Fruit fly (Drosophila melanogaster) whole organism, embryonic: ENCODE results near the gene CG5665.

Source experiments
- Bgb ChIP-seq: fragments of 200-800 bp; sonication (Bioruptor generic); IDR thresholded peaks from 2 replicates; pipeline ENCODE4 v1.3.6; 2022; ENCODE audit warnings: missing biosample characterization, missing genetic modification characterization; ENCODE audit not compliant: partially characterized antibody
- Bteb2 ChIP-seq: fragments of 200-800 bp; sonication (Bioruptor generic); optimal IDR thresholded peaks from 2 replicates; lab custom pipeline; 2016; ENCODE audit warnings: missing biosample characterization, missing genetic modification characterization
- CG10147 ChIP-seq: fragments of 200-800 bp; sonication (Bioruptor generic); optimal IDR thresholded peaks from 2 replicates; lab custom pipeline; 2019; ENCODE audit warnings: missing biosample characterization, mild to moderate bottlenecking, missing genetic modification characterization, moderate library complexity
- CG10274 ChIP-seq: fragments of 200-800 bp; sonication (Bioruptor generic); optimal IDR thresholded peaks from 3 replicates; lab custom pipeline; 2017; ENCODE audit warnings: missing biosample characterization, mild to moderate bottlenecking, missing genetic modification characterization
- CG11695 ChIP-seq: fragments of 200-800 bp; sonication (Bioruptor generic); IDR thresholded peaks from 3 replicates; pipeline ENCODE4 v1.3.6; 2022; ENCODE audit warnings: missing biosample characterization, missing genetic modification characterization
- CG12659 ChIP-seq: fragments of 200-800 bp; sonication (Bioruptor generic); optimal IDR thresholded peaks from 3 replicates; lab custom pipeline; 2017; ENCODE audit warnings: mild to moderate bottlenecking, missing biosample characterization, missing genetic modification reagents, missing genetic modification characterization
- CG12942 ChIP-seq: fragments of 200-800 bp; sonication (Bioruptor generic); optimal IDR thresholded peaks from 3 replicates; lab custom pipeline; 2016; ENCODE audit warnings: missing biosample characterization, missing genetic modification characterization
- CG13296 ChIP-seq: fragments of 200-800 bp; sonication (Bioruptor generic); optimal IDR thresholded peaks from 3 replicates; lab custom pipeline; 2018; ENCODE audit warnings: missing biosample characterization, mild to moderate bottlenecking, missing genetic modification characterization
- CG1792 ChIP-seq: fragments of 200-800 bp; sonication (Bioruptor generic); optimal IDR thresholded peaks from 2 replicates; lab custom pipeline; 2016; ENCODE audit warnings: missing biosample characterization, missing genetic modification characterization
- CG2129 ChIP-seq: fragments of 200-800 bp; sonication (Bioruptor generic); IDR thresholded peaks from 2 replicates; pipeline ENCODE4 v1.3.6; 2022; ENCODE audit warnings: missing biosample characterization, missing genetic modification characterization; ENCODE audit not compliant: partially characterized antibody
- CG32532 ChIP-seq: fragments of 200-800 bp; sonication (Bioruptor generic); IDR thresholded peaks from 2 replicates; pipeline ENCODE4 v1.3.6; 2022; ENCODE audit warnings: missing biosample characterization, missing genetic modification characterization
- CG32772 ChIP-seq: fragments of 200-800 bp; sonication (Bioruptor generic); IDR thresholded peaks from 2 replicates; pipeline ENCODE4 v1.3.6; 2022; ENCODE audit warnings: missing biosample characterization, missing genetic modification characterization
- CG3407 ChIP-seq: fragments of 200-800 bp; sonication (Bioruptor generic); optimal IDR thresholded peaks from 2 replicates; lab custom pipeline; 2018; ENCODE audit warnings: missing biosample characterization, mild to moderate bottlenecking, missing genetic modification characterization
- CG3838 ChIP-seq: fragments of 200-800 bp; sonication (Bioruptor generic); optimal IDR thresholded peaks from 3 replicates; lab custom pipeline; 2016; ENCODE audit warnings: missing biosample characterization, missing genetic modification characterization
- CG3847 ChIP-seq: fragments of 200-800 bp; sonication (Bioruptor generic); IDR thresholded peaks from 2 replicates; pipeline ENCODE4 v1.3.6; 2022; ENCODE audit warnings: missing biosample characterization, missing genetic modification characterization
- CG4328 ChIP-seq: fragments of 200-800 bp; sonication (Bioruptor generic); optimal IDR thresholded peaks from 3 replicates; lab custom pipeline; 2017; ENCODE audit warnings: missing biosample characterization, missing genetic modification reagents, missing genetic modification characterization
- CG6254 ChIP-seq: fragments of 200-800 bp; sonication (Bioruptor generic); optimal IDR thresholded peaks from 3 replicates; lab custom pipeline; 2017; ENCODE audit warnings: mild to moderate bottlenecking, missing biosample characterization, missing genetic modification reagents, missing genetic modification characterization
- CG6683 ChIP-seq: fragments of 200-800 bp; sonication (Bioruptor generic); optimal IDR thresholded peaks from 2 replicates; lab custom pipeline; 2017; ENCODE audit warnings: missing biosample characterization, mild to moderate bottlenecking, missing genetic modification characterization, missing genetic modification reagents
- CG8388 ChIP-seq: fragments of 200-800 bp; sonication (Bioruptor generic); optimal IDR thresholded peaks from 2 replicates; lab custom pipeline; 2019; ENCODE audit warnings: missing biosample characterization, mild to moderate bottlenecking, missing genetic modification characterization, moderate library complexity
- CG8478 ChIP-seq: fragments of >200 bp; optimal IDR thresholded peaks from 2 replicates; lab custom pipeline; 2018
- CG9437 ChIP-seq: fragments of 200-800 bp; sonication (Bioruptor generic); optimal IDR thresholded peaks from 2 replicates; lab custom pipeline; 2018; ENCODE audit warnings: missing biosample characterization, mild to moderate bottlenecking, missing genetic modification characterization
- CTCF ChIP-seq: fragments of 200-800 bp; sonication (Bioruptor generic); optimal IDR thresholded peaks from 2 replicates; lab custom pipeline; 2017; ENCODE audit warnings: missing biosample characterization, mild to moderate bottlenecking, missing genetic modification characterization, moderate library complexity
- D19A ChIP-seq: fragments of 200-800 bp; optimal IDR thresholded peaks from 3 replicates; lab custom pipeline; 2019; ENCODE audit warnings: missing biosample characterization, mild to moderate bottlenecking, missing genetic modification characterization, moderate library complexity
- D19B ChIP-seq: fragments of 200-800 bp; sonication (Bioruptor generic); optimal IDR thresholded peaks from 2 replicates; lab custom pipeline; 2017; ENCODE audit warnings: missing biosample characterization, mild to moderate bottlenecking, missing genetic modification characterization
- E2f1 ChIP-seq: fragments of 200-800 bp; sonication (Bioruptor generic); IDR thresholded peaks from 2 replicates; pipeline ENCODE4 v1.3.6; 2022; ENCODE audit warnings: missing biosample characterization, missing genetic modification characterization
- Fer3 ChIP-seq: fragments of 200-800 bp; sonication (Bioruptor generic); optimal IDR thresholded peaks from 2 replicates; lab custom pipeline; 2018; ENCODE audit warnings: missing biosample characterization, mild to moderate bottlenecking, missing genetic modification characterization, moderate library complexity
- H2.0 ChIP-seq: fragments of 200-800 bp; sonication (Bioruptor generic); IDR thresholded peaks from 2 replicates; pipeline ENCODE4 v1.3.6; 2022; ENCODE audit warnings: missing biosample characterization, missing genetic modification characterization
- HLH3B ChIP-seq: fragments of 200-800 bp; sonication (Bioruptor generic); IDR thresholded peaks from 2 replicates; pipeline ENCODE4 v1.3.6; 2022; ENCODE audit warnings: missing biosample characterization, missing genetic modification characterization
- Hr39 ChIP-seq: fragments of >200 bp; optimal IDR thresholded peaks from 2 replicates; lab custom pipeline; 2017
- Kr ChIP-seq: fragments of 200-800 bp; sonication (Bioruptor generic); optimal IDR thresholded peaks from 2 replicates; lab custom pipeline; 2017; ENCODE audit warnings: missing biosample characterization, mild to moderate bottlenecking, missing genetic modification characterization
- NC2α ChIP-seq: fragments of 200-800 bp; sonication (Bioruptor generic); optimal IDR thresholded peaks from 2 replicates; lab custom pipeline; 2016; ENCODE audit warnings: missing biosample characterization, missing genetic modification characterization
- Oli ChIP-seq: fragments of 200-800 bp; sonication (Bioruptor generic); optimal IDR thresholded peaks from 2 replicates; lab custom pipeline; 2018; ENCODE audit warnings: missing biosample characterization, mild to moderate bottlenecking, missing genetic modification characterization, moderate library complexity
- Optix ChIP-seq: fragments of 200-800 bp; sonication (Bioruptor generic); IDR thresholded peaks from 3 replicates; pipeline ENCODE4 v1.3.6; 2022; ENCODE audit warnings: missing biosample characterization, missing genetic modification characterization
- al ChIP-seq: fragments of 200-800 bp; sonication (Bioruptor generic); IDR thresholded peaks from 2 replicates; pipeline ENCODE4 v1.3.6; 2022; ENCODE audit warnings: missing biosample characterization, missing genetic modification characterization
- cas ChIP-seq: fragments of 200-800 bp; sonication (Bioruptor generic); IDR thresholded peaks from 2 replicates; pipeline ENCODE4 v1.3.6; 2022; ENCODE audit warnings: missing biosample characterization, missing genetic modification characterization
- cg ChIP-seq: fragments of 200-800 bp; sonication (Bioruptor generic); optimal IDR thresholded peaks from 3 replicates; lab custom pipeline; 2019; ENCODE audit warnings: missing biosample characterization, mild to moderate bottlenecking, missing genetic modification characterization, moderate library complexity
- crol ChIP-seq: fragments of 200-800 bp; sonication (Bioruptor generic); IDR thresholded peaks from 2 replicates; pipeline ENCODE4 v1.3.6; 2022; ENCODE audit warnings: missing biosample characterization, missing genetic modification characterization
- ems ChIP-seq: fragments of 200-800 bp; sonication (Bioruptor generic); optimal IDR thresholded peaks from 3 replicates; lab custom pipeline; 2016; ENCODE audit warnings: missing biosample characterization, missing genetic modification characterization
- eve ChIP-seq, 2 experiments: fragments of >200 bp; optimal IDR thresholded peaks; 2 replicates each; lab custom pipeline; 2017; ENCODE audit warnings: missing biosample characterization in 2 of 2, missing genetic modification characterization in 2 of 2
- ewg ChIP-seq: fragments of 200-800 bp; sonication (Bioruptor generic); optimal IDR thresholded peaks from 3 replicates; lab custom pipeline; 2017; ENCODE audit warnings: mild to moderate bottlenecking, missing biosample characterization, missing genetic modification reagents, missing genetic modification characterization
- eyg ChIP-seq: fragments of 200-800 bp; sonication (Bioruptor generic); optimal IDR thresholded peaks from 3 replicates; lab custom pipeline; 2016; ENCODE audit warnings: missing biosample characterization, missing genetic modification characterization
- fu2 ChIP-seq: fragments of 200-800 bp; sonication (Bioruptor generic); optimal IDR thresholded peaks from 2 replicates; lab custom pipeline; 2016; ENCODE audit warnings: missing biosample characterization, missing genetic modification characterization
- nerfin-1 ChIP-seq: fragments of 200-800 bp; sonication (Bioruptor generic); optimal IDR thresholded peaks from 3 replicates; lab custom pipeline; 2019; ENCODE audit warnings: missing biosample characterization, mild to moderate bottlenecking, missing genetic modification characterization, moderate library complexity
- nom ChIP-seq: fragments of 200-800 bp; sonication (Bioruptor generic); optimal IDR thresholded peaks from 2 replicates; lab custom pipeline; 2017; ENCODE audit warnings: missing biosample characterization, missing genetic modification characterization, mild to moderate bottlenecking, moderate library complexity, missing genetic modification reagents
- phol ChIP-seq: fragments of 200-800 bp; sonication (Bioruptor generic); optimal IDR thresholded peaks from 3 replicates; lab custom pipeline; 2018; ENCODE audit warnings: missing biosample characterization, mild to moderate bottlenecking, missing genetic modification characterization, moderate library complexity
- row ChIP-seq: fragments of 200-800 bp; sonication (Bioruptor generic); IDR thresholded peaks from 3 replicates; pipeline ENCODE4 v1.3.6; 2022; ENCODE audit warnings: missing biosample characterization, missing genetic modification characterization
- slbo ChIP-seq: fragments of 200-800 bp; sonication (Bioruptor generic); IDR thresholded peaks from 2 replicates; pipeline ENCODE4 v1.3.6; 2022; ENCODE audit warnings: missing biosample characterization, missing genetic modification characterization
- tx ChIP-seq: fragments of 200-800 bp; sonication (Bioruptor generic); optimal IDR thresholded peaks from 2 replicates; lab custom pipeline; 2016; ENCODE audit warnings: missing biosample characterization, missing genetic modification characterization
- wdn ChIP-seq: fragments of 200-800 bp; sonication (Bioruptor generic); IDR thresholded peaks from 2 replicates; pipeline ENCODE4 v1.3.6; 2022; ENCODE audit warnings: missing biosample characterization, missing genetic modification characterization
- zfh1 ChIP-seq: fragments of 200-800 bp; sonication (Bioruptor generic); IDR thresholded peaks from 3 replicates; pipeline ENCODE4 v1.3.6; 2022; ENCODE audit warnings: missing biosample characterization, missing genetic modification characterization

Gene CG5665

dm6 chr3L:20393357-20393756, 35.0 kb downstream of the CG5665 start, which contains the start of gene CG33969 (continued):
- TF ChIP-seq phol (no peak), CG9437 (GFP tag; lab: Kevin White, UChicago) (peak; percentile 58), Fer3 (tag; lab: Kevin White, UChicago) (no peak), E2f1 (GFP tag; lab: Robert Waterston, UW) (no peak), CG6254 (GFP tag; lab: Kevin White, UChicago) (no peak), cg (GFP tag; lab: Kevin White, UChicago) (no peak), Bteb2 (GFP tag; lab: Kevin White, UChicago) (no peak), slbo (GFP tag; lab: Robert Waterston, UW) (no peak), row (no peak)

dm6 chr3L:20395257-20395909, 37.1 kb downstream of the CG5665 start:
- TF ChIP-seq D19A (tag; lab: Kevin White, UChicago) (peak; percentile 63), CG3847 (GFP tag; lab: Robert Waterston, UW) (no peak), row (peak; percentile 78), HLH3B (GFP tag; lab: Robert Waterston, UW) (no peak), CG3838 (GFP tag; lab: Kevin White, UChicago) (no peak), CTCF (GFP tag; lab: Kevin White, UChicago) (peak; percentile 63), zfh1 (GFP tag; lab: Robert Waterston, UW) (no peak), Bgb (GFP tag; lab: Robert Waterston, UW) (no peak; the same call in 1 of the 2 replicates), crol (GFP tag; lab: Robert Waterston, UW) (no peak), CG11695 (GFP tag; lab: Robert Waterston, UW) (peak; percentile 46; the same call in 1 of the 3 replicates), CG4328 (GFP tag; lab: Kevin White, UChicago) (peak; percentile 34), CG3407 (GFP tag; lab: Kevin White, UChicago) (no peak), cas (GFP tag; lab: Robert Waterston, UW) (no peak), CG12942 (no peak), CG2129 (GFP tag; lab: Robert Waterston, UW) (no peak), wdn (0 out of 2 replicates have a peak, but pooled peaks have one; percentile 7), CG8388 (no peak), Optix (GFP tag; lab: Robert Waterston, UW) (no peak), CG32772 (GFP tag; lab: Robert Waterston, UW) (no peak), al (GFP tag; lab: Robert Waterston, UW) (peak; percentile 13; the same call in 1 of the 2 replicates), CG32532 (peak; percentile 69), Hr39 (lab: Kevin White, UChicago) (no peak), eyg (peak; percentile 34), CG10147 (peak; percentile 3), tx (no peak), eve (GFP tag; optimal IDR thresholded peaks at IDR 0.05; lab: Kevin White, UChicago) (no peak), H2.0 (GFP tag; lab: Robert Waterston, UW) (no peak), Oli (tag; lab: Kevin White, UChicago) (peak; percentile 48), ems (peak; percentile 12), nom (GFP tag; lab: Kevin White, UChicago) (no peak), D19B (GFP tag; lab: Kevin White, UChicago) (peak; percentile 99), CG8478 (lab: Kevin White, UChicago) (no peak), nerfin-1 (tag; lab: Kevin White, UChicago) (no peak), CG12659 (peak; percentile 57), CG13296 (GFP tag; lab: Kevin White, UChicago) (peak; percentile 44), ewg (GFP tag; lab: Kevin White, UChicago) (no peak), NC2α (GFP tag; lab: Kevin White, UChicago) (no peak), fu2 (peak; percentile 19), CG1792 (GFP tag; lab: Kevin White, UChicago) (peak; percentile 25), CG10274 (GFP tag; lab: Kevin White, UChicago) (peak; percentile 13), Kr (GFP tag; lab: Kevin White, UChicago) (no peak), CG6683 (GFP tag; lab: Kevin White, UChicago) (peak; percentile 19)
